Worm (Caenorhabditis elegans) whole organism, L1 larva: ENCODE measurements around the gene ttc-39B.

Experiments
- F16B12.6 ChIP-seq: fragments of 150-350 bp; optimal IDR thresholded peaks from 2 replicates; lab custom pipeline; 2014; ENCODE audit warnings: missing biosample characterization, missing genetic modification characterization
- Y116A8C.19 ChIP-seq: sonication (generic microtip); optimal IDR thresholded peaks from 2 replicates; lab custom pipeline; 2016; ENCODE audit warnings: missing compliant biosample characterization, missing genetic modification characterization, borderline replicate concordance
- aha-1 ChIP-seq: fragments of 150-350 bp; optimal IDR thresholded peaks from 2 replicates; lab custom pipeline; 2014; ENCODE audit warnings: missing biosample characterization, missing genetic modification characterization
- aly-2 ChIP-seq: fragments of 150-350 bp; optimal IDR thresholded peaks from 2 replicates; lab custom pipeline; 2014; ENCODE audit warnings: missing biosample characterization, missing genetic modification characterization
- ceh-63 ChIP-seq: fragments of 200-800 bp; sonication (Bioruptor generic); optimal IDR thresholded peaks from 2 replicates; lab custom pipeline; 2018; ENCODE audit warnings: mild to moderate bottlenecking, missing genetic modification characterization, missing compliant biosample characterization
- ceh-8 ChIP-seq: fragments of 200-800 bp; sonication (Bioruptor generic); optimal IDR thresholded peaks from 2 replicates; lab custom pipeline; 2018; ENCODE audit warnings: mild to moderate bottlenecking, missing genetic modification characterization, moderate library complexity, missing compliant biosample characterization
- ceh-90 ChIP-seq: sonication (generic microtip); optimal IDR thresholded peaks from 2 replicates; lab custom pipeline; 2016; ENCODE audit warnings: missing genetic modification characterization, missing compliant biosample characterization
- ces-1 ChIP-seq: fragments of 150-350 bp; optimal IDR thresholded peaks from 2 replicates; lab custom pipeline; 2014; ENCODE audit warnings: missing biosample characterization, missing genetic modification reagents, missing genetic modification characterization
- dpl-1 ChIP-seq, 3 experiments: fragments of 150-350 bp in 2 of 3; sonication (generic microtip) in 1 of 3; optimal IDR thresholded peaks; 2 replicates each; lab custom pipeline; 2014 to 2017; ENCODE audit warnings: missing biosample characterization in 3 of 3, missing genetic modification characterization in 3 of 3, missing genetic modification reagents in 3 of 3
- efl-1 ChIP-seq, 4 experiments: fragments of 150-350 bp; optimal IDR thresholded peaks in 3 of 4; peaks in 1 of 4; 1 replicate in 1 of 4; 2 replicates in 3 of 4; lab custom pipeline; 2014; ENCODE audit warnings: missing biosample characterization in 2 of 4, missing genetic modification characterization in 2 of 4, missing genetic modification reagents in 2 of 4
- efl-3 ChIP-seq: fragments of 200-800 bp; sonication (Bioruptor generic); optimal IDR thresholded peaks from 2 replicates; lab custom pipeline; 2018; ENCODE audit warnings: mild to moderate bottlenecking, missing genetic modification characterization, missing compliant biosample characterization
- egl-13 ChIP-seq: sonication (generic microtip); optimal IDR thresholded peaks from 2 replicates; lab custom pipeline; 2016; ENCODE audit warnings: missing genotype, missing genetic modification reagents, missing genetic modification characterization, missing compliant biosample characterization
- egl-27 ChIP-seq, 2 experiments: fragments of 150-350 bp in 1 of 2; sonication (generic microtip); optimal IDR thresholded peaks; 3 replicates each; lab custom pipeline; 2017 to 2018; ENCODE audit warnings: missing biosample characterization in 2 of 2, missing genetic modification characterization in 2 of 2, missing genetic modification reagents in 2 of 2
- elt-2 ChIP-seq: sonication (generic microtip); optimal IDR thresholded peaks from 2 replicates; lab custom pipeline; 2016; ENCODE audit warnings: missing genetic modification characterization, mild to moderate bottlenecking, inconsistent platforms, missing compliant biosample characterization, missing genetic modification reagents
- fkh-10 ChIP-seq: sonication (generic microtip); optimal IDR thresholded peaks from 2 replicates; lab custom pipeline; 2017; ENCODE audit warnings: missing biosample characterization, missing genetic modification reagents, missing genetic modification characterization
- fkh-8 ChIP-seq: sonication (generic microtip); optimal IDR thresholded peaks from 2 replicates; lab custom pipeline; 2016; ENCODE audit warnings: mild to moderate bottlenecking, missing genetic modification characterization, missing compliant biosample characterization
- grh-1 ChIP-seq: fragments of 200-800 bp; sonication (Bioruptor generic); IDR thresholded peaks from 2 replicates; pipeline ENCODE4 v1.3.6; 2022; ENCODE audit warnings: missing genetic modification reagents, missing genetic modification characterization, missing compliant biosample characterization
- hlh-17 ChIP-seq: fragments of 200-800 bp; sonication (Bioruptor generic); optimal IDR thresholded peaks from 2 replicates; lab custom pipeline; 2018; ENCODE audit warnings: missing genetic modification characterization, mild to moderate bottlenecking, missing compliant biosample characterization, moderate library complexity, borderline replicate concordance
- hpl-2 ChIP-seq: fragments of 150-350 bp; optimal IDR thresholded peaks from 2 replicates; lab custom pipeline; 2014; ENCODE audit warnings: missing biosample characterization, missing genetic modification reagents, missing genetic modification characterization
- irx-1 ChIP-seq: sonication (generic microtip); optimal IDR thresholded peaks from 2 replicates; lab custom pipeline; 2016; ENCODE audit warnings: missing genetic modification characterization, missing compliant biosample characterization
- isw-1 ChIP-seq: fragments of 200-800 bp; sonication (Bioruptor generic); IDR thresholded peaks from 2 replicates; pipeline ENCODE4 v1.3.6; 2022; ENCODE audit warnings: missing genetic modification characterization, missing compliant biosample characterization
- lin-14 ChIP-seq: fragments of 200-800 bp; sonication (Bioruptor generic); optimal IDR thresholded peaks from 2 replicates; lab custom pipeline; 2018; ENCODE audit warnings: mild to moderate bottlenecking, missing genetic modification characterization, moderate library complexity, missing compliant biosample characterization
- lin-15B ChIP-seq: fragments of 150-350 bp; sonication (generic microtip); optimal IDR thresholded peaks from 3 replicates; lab custom pipeline; 2014; ENCODE audit warnings: missing biosample characterization, missing genetic modification characterization
- lin-35 ChIP-seq, 2 experiments: fragments of 150-350 bp; optimal IDR thresholded peaks; 2 replicates each; lab custom pipeline; 2014; ENCODE audit warnings: missing biosample characterization in 2 of 2, missing genetic modification characterization in 2 of 2, missing genetic modification reagents in 2 of 2
- lin-39 ChIP-seq: fragments of 150-350 bp; optimal IDR thresholded peaks from 2 replicates; lab custom pipeline; 2014; ENCODE audit warnings: missing biosample characterization, missing genetic modification reagents, missing genetic modification characterization
- mdl-1 ChIP-seq, 2 experiments: fragments of 150-350 bp; optimal IDR thresholded peaks; 2 replicates each; lab custom pipeline; 2014 to 2017; ENCODE audit warnings: missing biosample characterization in 2 of 2, missing genetic modification characterization in 2 of 2, inconsistent platforms in 1 of 2
- mef-2 ChIP-seq: fragments of 150-350 bp; optimal IDR thresholded peaks from 2 replicates; lab custom pipeline; 2014; ENCODE audit warnings: missing biosample characterization, missing genetic modification characterization
- nhr-11 ChIP-seq: fragments of 150-350 bp; optimal IDR thresholded peaks from 2 replicates; lab custom pipeline; 2014; ENCODE audit warnings: missing biosample characterization, missing genetic modification characterization
- nhr-12 ChIP-seq: sonication (generic microtip); optimal IDR thresholded peaks from 2 replicates; lab custom pipeline; 2017; ENCODE audit warnings: missing biosample characterization, missing genetic modification characterization
- nhr-19 ChIP-seq: fragments of 200-800 bp; sonication (Bioruptor generic); conservative IDR thresholded peaks from 2 replicates; pipeline ENCODE4 v1.3.6; 2022; ENCODE audit warnings: missing genetic modification characterization, missing compliant biosample characterization
- nhr-20 ChIP-seq: sonication (generic microtip); optimal IDR thresholded peaks from 2 replicates; lab custom pipeline; 2016; ENCODE audit warnings: mild to moderate bottlenecking, missing genetic modification characterization, missing compliant biosample characterization
- nhr-237 ChIP-seq: fragments of 150-350 bp; optimal IDR thresholded peaks from 2 replicates; lab custom pipeline; 2014; ENCODE audit warnings: missing biosample characterization, missing genetic modification characterization
- nhr-28 ChIP-seq: fragments of 150-350 bp; optimal IDR thresholded peaks from 2 replicates; lab custom pipeline; 2014; ENCODE audit warnings: missing biosample characterization, missing genetic modification characterization
- nhr-47 ChIP-seq: sonication (generic microtip); optimal IDR thresholded peaks from 2 replicates; lab custom pipeline; 2016; ENCODE audit warnings: mild to moderate bottlenecking, missing genetic modification characterization, moderate library complexity, missing compliant biosample characterization
- nhr-71 ChIP-seq: sonication (generic microtip); optimal IDR thresholded peaks from 2 replicates; lab custom pipeline; 2016; ENCODE audit warnings: mild to moderate bottlenecking, missing genetic modification characterization, moderate library complexity, missing compliant biosample characterization
- nhr-76 ChIP-seq: sonication (generic microtip); optimal IDR thresholded peaks from 2 replicates; lab custom pipeline; 2017; ENCODE audit warnings: missing biosample characterization, missing genetic modification characterization
- nhr-77 ChIP-seq: fragments of 150-350 bp; optimal IDR thresholded peaks from 2 replicates; lab custom pipeline; 2014; ENCODE audit warnings: missing biosample characterization, missing genetic modification characterization
- nhr-85 ChIP-seq: sonication (generic microtip); peaks from one replicate; lab custom pipeline; 2016; ENCODE audit warnings: missing genetic modification characterization, inconsistent platforms, missing compliant biosample characterization
- nhr-90 ChIP-seq: sonication (generic microtip); optimal IDR thresholded peaks from 2 replicates; lab custom pipeline; 2016; ENCODE audit warnings: mild to moderate bottlenecking, missing genetic modification characterization, missing compliant biosample characterization; ENCODE audit not compliant: poor library complexity
- pag-3 ChIP-seq: sonication (generic microtip); optimal IDR thresholded peaks from 2 replicates; lab custom pipeline; 2017; ENCODE audit warnings: missing genetic modification characterization, mild to moderate bottlenecking, missing compliant biosample characterization, antibody characterized with exemption, borderline replicate concordance; ENCODE audit not compliant: insufficient read depth
- pax-3 ChIP-seq: fragments of 200-800 bp; sonication (Bioruptor generic); optimal IDR thresholded peaks from 2 replicates; lab custom pipeline; 2018; ENCODE audit warnings: mild to moderate bottlenecking, missing genetic modification characterization, moderate library complexity, missing compliant biosample characterization
- pqm-1 ChIP-seq: sonication (generic microtip); optimal IDR thresholded peaks from 3 replicates; lab custom pipeline; 2017; ENCODE audit warnings: missing biosample characterization, missing genetic modification characterization
- snu-23 ChIP-seq: sonication (generic microtip); optimal IDR thresholded peaks from 2 replicates; lab custom pipeline; 2016; ENCODE audit warnings: missing genetic modification characterization, missing compliant biosample characterization
- sox-4 ChIP-seq: sonication (generic microtip); optimal IDR thresholded peaks from 2 replicates; lab custom pipeline; 2016; ENCODE audit warnings: missing genetic modification characterization, missing compliant biosample characterization
- sptf-1 ChIP-seq: fragments of 150-350 bp; optimal IDR thresholded peaks from 2 replicates; lab custom pipeline; 2014; ENCODE audit warnings: missing biosample characterization, missing genetic modification characterization
- tbx-2 ChIP-seq: sonication (generic microtip); optimal IDR thresholded peaks from 2 replicates; lab custom pipeline; 2016; ENCODE audit warnings: missing genetic modification characterization, missing compliant biosample characterization
- unc-98 ChIP-seq: fragments of 200-800 bp; sonication (Bioruptor generic); IDR thresholded peaks from 2 replicates; pipeline ENCODE4 v1.3.6; 2022; ENCODE audit warnings: missing genetic modification characterization, missing compliant biosample characterization
- zag-1 ChIP-seq: fragments of 150-350 bp; optimal IDR thresholded peaks from 2 replicates; lab custom pipeline; 2014; ENCODE audit warnings: missing biosample characterization, missing genetic modification characterization
- ztf-11 ChIP-seq, 2 experiments: sonication (generic microtip); optimal IDR thresholded peaks; 2 replicates each; lab custom pipeline; 2016 to 2017; ENCODE audit warnings: missing genetic modification characterization in 2 of 2, missing biosample characterization in 1 of 2, missing compliant biosample characterization in 1 of 2
- ztf-4 ChIP-seq: fragments of 150-350 bp; optimal IDR thresholded peaks from 2 replicates; lab custom pipeline; 2014; ENCODE audit warnings: missing biosample characterization, missing genetic modification characterization

ttc-39B gene

DNA sequence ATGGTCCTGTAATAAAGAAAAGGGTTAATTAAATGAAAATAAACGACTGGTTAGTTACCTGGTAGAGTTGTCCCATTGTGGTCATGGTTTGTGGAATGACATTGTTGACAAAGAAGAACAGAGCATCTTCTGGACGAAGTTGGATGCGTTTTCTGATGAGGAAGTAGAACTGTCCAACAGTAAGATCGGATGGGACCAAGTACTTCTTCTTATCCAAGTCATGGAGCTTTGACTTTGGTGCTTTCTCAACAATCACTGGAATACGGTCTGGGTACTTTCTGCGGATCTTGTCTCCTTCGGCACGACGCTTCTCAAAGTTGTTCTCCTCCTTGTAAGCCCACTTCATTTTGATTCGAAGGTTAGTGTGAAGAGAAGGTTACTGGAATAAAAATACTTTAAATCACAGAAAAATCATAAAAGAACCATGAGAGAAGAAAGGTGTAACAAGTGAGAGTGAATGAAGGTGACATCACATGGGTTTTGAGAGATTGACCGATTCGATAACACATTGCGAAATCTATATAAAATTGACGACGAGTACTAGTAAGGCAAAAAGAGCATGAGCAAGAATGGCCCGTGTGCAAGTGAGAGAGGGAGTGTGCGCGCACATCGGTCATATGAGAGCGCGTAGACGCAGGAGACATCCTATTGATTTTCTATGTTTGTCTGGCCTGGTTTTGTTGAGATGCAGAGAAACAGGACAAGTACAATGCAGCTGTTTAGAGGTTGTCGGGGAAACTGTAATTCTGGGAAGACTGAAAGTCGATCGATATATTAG lies 13.7 kb upstream of the ttc-39B start, which contains the start of gene lgg-1:
Gene lgg-1 (minus strand): TSS at position 379 of the 778 bp plus-strand sequence.
- TF ChIP-seq nhr-77 (no peak), nhr-76 (tag; lab: Kevin White, UChicago) (no peak), ceh-90 (no peak), nhr-19 (peak; percentile 45), snu-23 (GFP tag; lab: Kevin White, UChicago) (peak; percentile 83), nhr-85 (tag; lab: Kevin White, UChicago) (peak; percentile 80), pqm-1 (tag; lab: Kevin White, UChicago) (no peak), ceh-63 (peak; percentile 73), fkh-8 (tag; lab: Kevin White, UChicago) (peak; percentile 72), nhr-12 (tag; lab: Kevin White, UChicago) (no peak), sox-4 (no peak), aha-1 (no peak), ztf-11 (tag; optimal IDR thresholded peaks at IDR 0.05; lab: Kevin White, UChicago) (peak in 1 of 2 experiments; percentile 39), F16B12.6 (peak; percentile 20), efl-3 (GFP tag; lab: Kevin White, UChicago) (no peak), ceh-8 (GFP tag; lab: Kevin White, UChicago) (no peak), ztf-4 (peak; percentile 54), grh-1 (no peak), fkh-10 (GFP tag; lab: Kevin White, UChicago) (peak; percentile 23), egl-13 (tag; lab: Kevin White, UChicago) (peak; percentile 47), lin-15B (no peak), tbx-2 (tag; lab: Kevin White, UChicago) (peak; percentile 25), nhr-47 (tag; lab: Kevin White, UChicago) (peak; percentile 62), zag-1 (tag; lab: Kevin White, UChicago) (no peak), lin-35 (GFP tag; optimal IDR thresholded peaks at IDR 0.05; lab: Kevin White, UChicago) (peak; percentile 49 to 53), ces-1 (GFP tag; lab: Kevin White, UChicago) (no peak), efl-1 (optimal IDR thresholded peaks at IDR 0.05; lab: Kevin White, UChicago) (peak; percentile 56 to 58), efl-1 (GFP tag; optimal IDR thresholded peaks at IDR 0.05 in 1 of 2; lab: Kevin White, UChicago) (peak in 1 of 2 experiments; percentile 95), hpl-2 (GFP tag; lab: Kevin White, UChicago) (no peak), egl-27 (tag; optimal IDR thresholded peaks at IDR 0.05; lab: Kevin White, UChicago) (peak in 1 of 2 experiments; percentile 14), elt-2 (tag; lab: Kevin White, UChicago) (peak; percentile 12), sptf-1 (tag; lab: Kevin White, UChicago) (no peak), mef-2 (tag; lab: Kevin White, UChicago) (no peak), isw-1 (GFP tag; lab: Robert Waterston, UW) (peak; percentile 49), pag-3 (tag; lab: Kevin White, UChicago) (no peak), nhr-237 (tag; lab: Kevin White, UChicago) (no peak), dpl-1 (GFP tag; optimal IDR thresholded peaks at IDR 0.05; lab: Kevin White, UChicago) (peak in 2 of 3 experiments; percentile 15 to 20), nhr-71 (peak; percentile 78), lin-14 (GFP tag; lab: Kevin White, UChicago) (peak; percentile 84), nhr-28 (tag; lab: Kevin White, UChicago) (no peak), nhr-90 (tag; lab: Kevin White, UChicago) (peak; percentile 25), Y116A8C.19 (tag; lab: Kevin White, UChicago) (no peak), aly-2 (tag; lab: Kevin White, UChicago) (no peak), nhr-20 (tag; lab: Kevin White, UChicago) (peak; percentile 70), hlh-17 (GFP tag; lab: Kevin White, UChicago) (no peak), irx-1 (no peak), unc-98 (no peak), lin-39 (tag; lab: Kevin White, UChicago) (no peak), mdl-1 (tag; optimal IDR thresholded peaks at IDR 0.05; lab: Kevin White, UChicago) (peak in 1 of 2 experiments; percentile 70), pax-3 (tag; lab: Kevin White, UChicago) (peak; percentile 55), nhr-11 (tag; lab: Kevin White, UChicago) (no peak)
